Fruit fly (Drosophila melanogaster) whole organism, wandering third instar larva: Measurements from ENCODE around the gene CG42819.

ENCODE experiments used
- CG32264 ChIP-seq: fragments of 200-800 bp; sonication (Bioruptor generic); optimal IDR thresholded peaks from 2 replicates; lab custom pipeline; 2016; ENCODE audit warnings: missing biosample characterization, missing genetic modification characterization
- CG9705 ChIP-seq: fragments of 200-800 bp; sonication (Bioruptor generic); optimal IDR thresholded peaks from 2 replicates; lab custom pipeline; 2018; ENCODE audit warnings: missing biosample characterization, mild to moderate bottlenecking, missing genetic modification characterization
- CrebA ChIP-seq: fragments of 200-800 bp; sonication (Bioruptor generic); optimal IDR thresholded peaks from 2 replicates; lab custom pipeline; 2016; ENCODE audit warnings: missing biosample characterization, mild to moderate bottlenecking, missing genetic modification characterization, borderline replicate concordance
- Dfd ChIP-seq: fragments of >200 bp; optimal IDR thresholded peaks from 2 replicates; lab custom pipeline; 2017; ENCODE audit warnings: missing biosample characterization, missing genetic modification characterization
- Dif ChIP-seq: fragments of 200-275, 200-300 bp; sonication (Bioruptor generic); optimal IDR thresholded peaks from 2 replicates; lab custom pipeline; 2018; ENCODE audit warnings: missing biosample characterization, missing genetic modification characterization; ENCODE audit not compliant: partially characterized antibody
- GATAd ChIP-seq: sonication (Bioruptor generic); optimal IDR thresholded peaks from 2 replicates; lab custom pipeline; 2016; ENCODE audit warnings: missing biosample characterization, missing genetic modification characterization
- HLH106 ChIP-seq: fragments of 200-800 bp; optimal IDR thresholded peaks from 3 replicates; lab custom pipeline; 2019; ENCODE audit warnings: missing biosample characterization, mild to moderate bottlenecking, missing genetic modification characterization, moderate library complexity
- Hr78 ChIP-seq: fragments of >200 bp; optimal IDR thresholded peaks from 2 replicates; lab custom pipeline; 2017; ENCODE audit warnings: missing biosample characterization, missing genetic modification characterization
- Hr83 ChIP-seq: fragments of 200-300 bp; sonication (Bioruptor generic); optimal IDR thresholded peaks from 2 replicates; lab custom pipeline; 2016; ENCODE audit warnings: missing biosample characterization, mild to moderate bottlenecking, missing genetic modification characterization, moderate library complexity; ENCODE audit not compliant: poor library complexity, severe bottlenecking
- Jra ChIP-seq: sonication (Bioruptor generic); optimal IDR thresholded peaks from 2 replicates; lab custom pipeline; 2016; ENCODE audit warnings: missing biosample characterization, missing genetic modification characterization
- Myc ChIP-seq: fragments of >200 bp; optimal IDR thresholded peaks from 2 replicates; lab custom pipeline; 2017
- OdsH ChIP-seq: fragments of 200-800 bp; sonication (Bioruptor generic); optimal IDR thresholded peaks from 2 replicates; lab custom pipeline; 2016; ENCODE audit warnings: missing biosample characterization, mild to moderate bottlenecking, missing genetic modification characterization
- Rel ChIP-seq, 2 experiments: fragments of 200-800 bp; sonication (Bioruptor generic) in 1 of 2; optimal IDR thresholded peaks; 2 replicates in 1 of 2; 3 replicates in 1 of 2; lab custom pipeline; 2016 to 2019; ENCODE audit warnings: mild to moderate bottlenecking in 2 of 2, missing biosample characterization in 2 of 2, missing genetic modification characterization in 2 of 2, moderate library complexity in 1 of 2
- Vsx2 ChIP-seq: fragments of 200-300, 225-300 bp; sonication (Bioruptor generic); optimal IDR thresholded peaks from 2 replicates; lab custom pipeline; 2018; ENCODE audit warnings: missing biosample characterization, missing genetic modification characterization; ENCODE audit not compliant: partially characterized antibody
- br ChIP-seq: fragments of 200-800 bp; sonication (Bioruptor generic); optimal IDR thresholded peaks from 2 replicates; lab custom pipeline; 2016; ENCODE audit warnings: missing biosample characterization, missing genetic modification characterization
- brk ChIP-seq: fragments of 200-800 bp; sonication (Bioruptor generic); optimal IDR thresholded peaks from 2 replicates; lab custom pipeline; 2016; ENCODE audit warnings: missing biosample characterization, mild to moderate bottlenecking, missing genetic modification characterization
- dl ChIP-seq, 2 experiments: fragments of 175-275, 200-275 bp in 1 of 2; fragments of 200-275 bp in 1 of 2; sonication (Bioruptor generic); optimal IDR thresholded peaks; lab custom pipeline; 2018; ENCODE audit warnings: mild to moderate bottlenecking in 2 of 2, missing biosample characterization in 2 of 2, missing genetic modification characterization in 2 of 2, moderate library complexity in 2 of 2; ENCODE audit not compliant: partially characterized antibody in 2 of 2, insufficient read depth in 1 of 2
- dmrt93B ChIP-seq: fragments of 200-800 bp; sonication (Bioruptor generic); optimal IDR thresholded peaks from 2 replicates; lab custom pipeline; 2018; ENCODE audit warnings: missing biosample characterization, mild to moderate bottlenecking, missing genetic modification characterization
- ey ChIP-seq: fragments of 200-800 bp; sonication (Bioruptor generic); optimal IDR thresholded peaks from 2 replicates; lab custom pipeline; 2016; ENCODE audit warnings: missing biosample characterization, missing genetic modification characterization
- fru ChIP-seq: fragments of 200-800 bp; sonication (Bioruptor generic); optimal IDR thresholded peaks from 3 replicates; lab custom pipeline; 2016; ENCODE audit warnings: missing biosample characterization, mild to moderate bottlenecking, missing genetic modification characterization
- h ChIP-seq: fragments of 200-800 bp; sonication (Bioruptor generic); optimal IDR thresholded peaks from 3 replicates; lab custom pipeline; 2016; ENCODE audit warnings: missing biosample characterization, mild to moderate bottlenecking, missing genetic modification characterization
- jim ChIP-seq: fragments of 175-275, 200-325 bp; sonication (Bioruptor generic); optimal IDR thresholded peaks from 2 replicates; lab custom pipeline; 2016; ENCODE audit warnings: missing biosample characterization, mild to moderate bottlenecking, missing genetic modification characterization
- pan ChIP-seq: fragments of >200 bp; optimal IDR thresholded peaks from 2 replicates; lab custom pipeline; 2017
- psq ChIP-seq: fragments of 200-800 bp; sonication (Bioruptor generic); optimal IDR thresholded peaks from 3 replicates; lab custom pipeline; 2017; ENCODE audit warnings: missing biosample characterization, mild to moderate bottlenecking, missing genetic modification characterization, moderate library complexity
- sage ChIP-seq: fragments of 200-800 bp; sonication (Bioruptor generic); optimal IDR thresholded peaks from 2 replicates; lab custom pipeline; 2016; ENCODE audit warnings: missing biosample characterization, mild to moderate bottlenecking, missing genetic modification characterization
- woc ChIP-seq: sonication (Bioruptor generic); optimal IDR thresholded peaks from 2 replicates; lab custom pipeline; 2016; ENCODE audit warnings: missing biosample characterization, mild to moderate bottlenecking, missing genetic modification characterization

The CG42819 gene

dm6 chr2L:8398721-8399120, 9.6 kb upstream of the CG42819 start, which contains the start of gene CG13386:
TSS of gene CG13386 (plus strand) at chr2L:8399021.
- no peak for TF ChIP-seq Dfd (GFP tag; lab: Kevin White, UChicago)
- no peak for TF ChIP-seq h (GFP tag; lab: Kevin White, UChicago)
- TF ChIP-seq dmrt93B (GFP tag; lab: Kevin White, UChicago) = no peak
- TF ChIP-seq ey (GFP tag; lab: Kevin White, UChicago) = no peak
- no peak for TF ChIP-seq Jra (GFP tag; lab: Kevin White, UChicago)
- TF ChIP-seq Myc (lab: Kevin White, UChicago) = no peak
- TF ChIP-seq Vsx2 (GFP tag; lab: Kevin White, UChicago) = no peak

DNA sequence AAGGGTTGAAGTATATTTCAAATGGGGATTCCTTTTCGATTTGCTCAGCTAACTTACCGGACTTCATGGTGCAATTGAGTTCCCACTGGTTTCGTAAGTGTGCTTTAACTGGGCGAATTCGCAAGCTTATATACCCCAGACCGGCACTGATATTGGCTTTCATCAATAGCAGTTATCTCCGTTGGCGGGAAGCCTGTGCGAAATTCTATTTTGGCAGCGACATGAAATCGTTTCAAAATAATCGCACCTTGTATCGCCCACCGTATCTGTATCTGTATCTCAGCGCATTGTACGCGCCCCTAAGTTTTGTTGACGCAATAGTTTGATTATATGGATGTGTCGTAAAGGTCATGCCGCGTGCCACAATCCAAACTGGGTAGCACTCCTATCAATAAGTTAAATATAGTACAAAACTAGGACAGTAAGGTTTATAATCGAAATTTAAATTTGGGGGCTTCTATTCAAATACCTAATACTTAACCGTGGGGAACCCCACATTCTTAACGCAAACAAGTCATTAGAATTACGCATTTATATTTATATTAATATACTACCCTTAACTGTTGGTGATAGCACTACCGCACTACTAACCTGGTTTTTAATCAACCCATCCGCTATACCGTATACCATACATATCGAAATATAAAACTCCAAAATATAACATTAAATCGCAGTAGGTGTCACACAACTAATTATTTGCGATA, 7.0 kb upstream of the CG42819 start, which contains the start of the genes Peritrophin-15a and CG13385:
TSS of gene Peritrophin-15a (minus strand) at position 101 of the 704 bp plus-strand sequence.
TSS of gene CG13385 (plus strand) at position 654 of the 704 bp plus-strand sequence.
- no peak for TF ChIP-seq jim (GFP tag; lab: Kevin White, UChicago)

dm6 chr2L:8394840-8395239, 5.7 kb upstream of the CG42819 start, which contains the start of gene Peritrophin-15b:
TSS of gene Peritrophin-15b (minus strand) at chr2L:8394940.
- no peak for TF ChIP-seq brk (GFP tag; lab: Kevin White, UChicago)
- TF ChIP-seq woc (GFP tag; lab: Kevin White, UChicago) = no peak
- no peak for TF ChIP-seq Jra (GFP tag; lab: Kevin White, UChicago)
- no peak for TF ChIP-seq CG32264 (GFP tag; lab: Kevin White, UChicago)
- TF ChIP-seq jim (GFP tag; lab: Kevin White, UChicago) = no peak
- TF ChIP-seq GATAd (GFP tag; lab: Kevin White, UChicago) = no peak
- no peak for TF ChIP-seq dl (GFP tag; optimal IDR thresholded peaks at IDR 0.05; lab: Kevin White, UChicago; ENCODE audit: insufficient read depth in 1 of 2, partially characterized antibody in 2 of 2)
- TF ChIP-seq Vsx2 (GFP tag; lab: Kevin White, UChicago) = no peak
- TF ChIP-seq psq (GFP tag; lab: Kevin White, UChicago) = no peak
- TF ChIP-seq HLH106 (tag; lab: Kevin White, UChicago) = no peak
- no peak for TF ChIP-seq Rel (GFP tag; optimal IDR thresholded peaks at IDR 0.05; lab: Kevin White, UChicago)
- TF ChIP-seq Rel (tag; optimal IDR thresholded peaks at IDR 0.05; lab: Kevin White, UChicago) = no peak
- TF ChIP-seq h (GFP tag; lab: Kevin White, UChicago) = no peak
- TF ChIP-seq CG9705 (GFP tag; lab: Kevin White, UChicago) = no peak
- no peak for TF ChIP-seq OdsH (GFP tag; lab: Kevin White, UChicago)
- no peak for TF ChIP-seq Hr83 (GFP tag; lab: Kevin White, UChicago)

DNA sequence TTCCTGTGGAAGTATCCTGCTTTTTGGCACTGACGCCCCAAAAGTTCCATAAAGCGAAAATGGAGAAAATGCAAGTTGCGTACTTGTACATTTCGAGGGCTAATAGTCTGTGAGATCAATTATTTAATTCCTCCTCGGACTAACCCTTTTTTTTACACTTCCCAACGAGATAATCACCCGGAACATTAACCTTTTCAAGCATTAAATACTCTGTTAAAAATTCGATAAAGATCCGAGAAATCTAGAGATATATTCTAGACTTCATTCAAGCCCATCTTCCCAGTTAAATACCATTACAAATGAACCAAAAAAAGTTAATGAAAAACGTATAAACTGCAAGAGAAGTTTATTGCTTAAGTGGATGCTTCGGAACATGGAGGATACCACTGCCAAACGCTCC, 5.0 kb upstream of the CG42819 start, which contains the start of gene lectin-29Ca:
TSS of gene lectin-29Ca (minus strand) at position 101 of the 400 bp plus-strand sequence.
- no peak for TF ChIP-seq woc (GFP tag; lab: Kevin White, UChicago)
- TF ChIP-seq, all 38 proteins: peak for 0

DNA sequence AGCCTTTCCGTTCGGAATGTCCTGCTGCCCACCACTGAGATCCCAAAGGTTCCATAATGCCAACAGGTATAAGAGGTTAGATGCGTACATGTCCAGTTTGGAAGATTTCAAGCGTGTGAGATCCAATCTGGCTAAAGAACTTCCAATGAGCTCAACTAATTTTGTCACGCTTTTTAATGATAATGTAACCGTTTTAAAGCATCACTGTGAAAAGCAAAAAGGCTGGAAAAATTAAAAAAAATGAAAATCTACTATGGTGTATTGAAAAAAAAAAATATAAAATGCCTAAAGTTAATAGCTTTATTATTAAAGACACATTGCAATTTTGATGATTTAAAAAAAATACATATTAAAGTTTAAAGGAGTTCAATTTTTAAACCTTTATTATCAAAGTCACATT, 4.0 kb upstream of the CG42819 start, which contains the start of gene Acp29AB:
TSS of gene Acp29AB (minus strand) at position 101 of the 400 bp plus-strand sequence.
- no peak for TF ChIP-seq HLH106 (tag; lab: Kevin White, UChicago)
- TF ChIP-seq Dif (GFP tag; lab: Kevin White, UChicago) = no peak
- TF ChIP-seq h (GFP tag; lab: Kevin White, UChicago) = no peak
- TF ChIP-seq fru (GFP tag; lab: Kevin White, UChicago) = no peak
- no peak for TF ChIP-seq Hr83 (GFP tag; lab: Kevin White, UChicago)
- TF ChIP-seq br (GFP tag; lab: Kevin White, UChicago) = no peak
- TF ChIP-seq Hr78 (GFP tag; lab: Kevin White, UChicago) = no peak
- no peak for TF ChIP-seq OdsH (GFP tag; lab: Kevin White, UChicago)
- no peak for TF ChIP-seq sage
- no peak for TF ChIP-seq pan (lab: Kevin White, UChicago)
- TF ChIP-seq CrebA (GFP tag; lab: Kevin White, UChicago) = no peak
- TF ChIP-seq CG32264 (GFP tag; lab: Kevin White, UChicago) = no peak
